Worm (Caenorhabditis elegans) whole organism, mixed stage, embryonic: Measurements from ENCODE around the gene Y116A8A.6.

Source experiments
- ceh-39 ChIP-seq: fragments of 150-350 bp; optimal IDR thresholded peaks from 2 replicates; lab custom pipeline; 2014; ENCODE audit warnings: missing biosample characterization, missing genetic modification characterization
- lin-13 ChIP-seq: fragments of 150-350 bp; optimal IDR thresholded peaks from 2 replicates; lab custom pipeline; 2014; ENCODE audit warnings: missing biosample characterization, missing genetic modification characterization
- mep-1 ChIP-seq: fragments of 150-350 bp; optimal IDR thresholded peaks from 2 replicates; lab custom pipeline; 2017; ENCODE audit warnings: missing biosample characterization, missing genetic modification reagents, missing genetic modification characterization, inconsistent platforms
- nhr-12 ChIP-seq: fragments of 150-350 bp; optimal IDR thresholded peaks from 2 replicates; lab custom pipeline; 2014; ENCODE audit warnings: missing biosample characterization, missing genetic modification characterization
- unc-120 ChIP-seq: sonication (generic microtip); optimal IDR thresholded peaks from 2 replicates; lab custom pipeline; 2017; ENCODE audit warnings: missing genetic modification characterization, missing compliant biosample characterization; ENCODE audit not compliant: poor library complexity, severe bottlenecking
- unc-62 ChIP-seq: fragments of 150-350 bp; optimal IDR thresholded peaks from 2 replicates; lab custom pipeline; 2014; ENCODE audit warnings: missing biosample characterization, missing genetic modification reagents, missing genetic modification characterization

ce11 chrIV:16813825-16814224, 14.8 kb downstream of the Y116A8A.6 start, which contains the start of gene Y116A8A.2:
- TF ChIP-seq nhr-12 (no peak), unc-62 (no peak), unc-120 (tag; lab: Kevin White, UChicago) (no peak), lin-13 (tag; lab: Kevin White, UChicago) (no peak), mep-1 (tag; lab: Kevin White, UChicago) (no peak), ceh-39 (no peak)
